Worm (Caenorhabditis elegans) whole organism, L3 larva: ENCODE measurements around the gene str-263.

Source experiments
- ama-1 ChIP-seq: fragments of 150-350 bp; optimal IDR thresholded peaks from 2 replicates; lab custom pipeline; 2018
- ceh-28 ChIP-seq: fragments of 150-350 bp; optimal IDR thresholded peaks from 2 replicates; lab custom pipeline; 2014; ENCODE audit warnings: missing biosample characterization, missing genetic modification reagents, missing genetic modification characterization
- elt-1 ChIP-seq: fragments of 150-350 bp; optimal IDR thresholded peaks from 2 replicates; lab custom pipeline; 2014; ENCODE audit warnings: missing biosample characterization, missing genetic modification characterization
- elt-2 ChIP-seq: sonication (generic microtip); optimal IDR thresholded peaks from 2 replicates; lab custom pipeline; 2016; ENCODE audit warnings: missing genetic modification reagents, mild to moderate bottlenecking, missing genetic modification characterization, missing compliant biosample characterization
- fkh-2 ChIP-seq: fragments of 150-350 bp; optimal IDR thresholded peaks from 2 replicates; lab custom pipeline; 2014; ENCODE audit warnings: missing biosample characterization, missing genetic modification reagents, missing genetic modification characterization
- hmg-11 ChIP-seq: sonication (generic microtip); optimal IDR thresholded peaks from 2 replicates; lab custom pipeline; 2016; ENCODE audit warnings: missing genetic modification characterization, missing compliant biosample characterization
- lin-15B ChIP-seq: fragments of 150-350 bp; optimal IDR thresholded peaks from 2 replicates; lab custom pipeline; 2014; ENCODE audit warnings: missing biosample characterization, missing genetic modification characterization
- nfya-1 ChIP-seq: sonication (generic microtip); optimal IDR thresholded peaks from 2 replicates; lab custom pipeline; 2017; ENCODE audit warnings: missing genetic modification characterization, mild to moderate bottlenecking, missing compliant biosample characterization, antibody characterized with exemption, moderate library complexity; ENCODE audit not compliant: insufficient read depth
- nhr-23 ChIP-seq: fragments of 150-350 bp; optimal IDR thresholded peaks from 2 replicates; lab custom pipeline; 2014; ENCODE audit warnings: missing biosample characterization, missing genetic modification reagents, missing genetic modification characterization
- nhr-25 ChIP-seq: sonication (generic microtip); optimal IDR thresholded peaks from 2 replicates; lab custom pipeline; 2017; ENCODE audit warnings: missing biosample characterization, missing genetic modification characterization
- nhr-43 ChIP-seq: sonication (generic microtip); optimal IDR thresholded peaks from 2 replicates; lab custom pipeline; 2016; ENCODE audit warnings: mild to moderate bottlenecking, missing genetic modification characterization, missing compliant biosample characterization; ENCODE audit not compliant: poor library complexity, severe bottlenecking
- pha-4 ChIP-seq: fragments of 150-350 bp; optimal IDR thresholded peaks from 2 replicates; lab custom pipeline; 2014; ENCODE audit warnings: missing biosample characterization, missing genetic modification reagents, missing genetic modification characterization
- sea-2 ChIP-seq: fragments of 150-350 bp; sonication (generic microtip); optimal IDR thresholded peaks from 4 replicates; lab custom pipeline; 2014; ENCODE audit warnings: missing biosample characterization, missing genetic modification reagents, missing genetic modification characterization
- tbx-2 ChIP-seq: sonication (generic microtip); optimal IDR thresholded peaks from 2 replicates; lab custom pipeline; 2016; ENCODE audit warnings: mild to moderate bottlenecking, missing genetic modification characterization, missing compliant biosample characterization
- ztf-11 ChIP-seq: fragments of 150-350 bp; optimal IDR thresholded peaks from 2 replicates; lab custom pipeline; 2014; ENCODE audit warnings: missing biosample characterization, missing genetic modification characterization

The str-263 gene

DNA sequence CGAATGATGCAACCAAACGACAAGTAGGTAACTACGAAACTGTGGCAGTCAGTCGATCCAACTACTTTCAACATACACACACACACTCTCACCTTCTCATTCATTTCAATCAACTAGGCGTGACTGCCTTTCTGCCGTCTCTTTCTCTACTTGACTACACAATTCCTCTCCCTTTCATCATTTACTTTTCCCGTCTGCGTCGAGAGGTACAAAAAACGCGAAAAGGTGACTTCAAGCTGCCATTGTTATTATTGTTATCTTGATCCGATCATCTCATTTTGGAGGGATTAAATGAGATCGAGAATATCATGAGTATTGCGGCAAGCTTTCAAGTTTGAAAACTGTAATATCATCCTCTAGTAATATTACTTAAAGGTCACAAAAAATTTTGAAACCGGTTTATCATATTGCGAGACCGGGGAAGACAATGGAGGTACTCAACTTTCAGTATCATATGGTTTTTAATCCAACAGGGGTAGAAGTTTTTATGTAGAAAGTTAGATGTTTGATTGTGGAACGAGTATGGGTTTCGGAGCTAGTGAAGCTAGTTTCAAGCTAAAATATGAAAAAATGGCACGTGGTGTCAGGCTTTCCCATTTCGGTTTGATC is 51.2 kb downstream of the str-263 start:
- TF ChIP-seq nfya-1 (tag; lab: Kevin White, UChicago) (peak; percentile 56), ceh-28 (tag; lab: Kevin White, UChicago) (no peak), nhr-25 (peak; percentile 85), tbx-2 (no peak), fkh-2 (tag; lab: Kevin White, UChicago) (no peak), elt-2 (tag; lab: Kevin White, UChicago) (peak; percentile 50), sea-2 (GFP tag; lab: Kevin White, UChicago) (no peak), ztf-11 (tag; lab: Kevin White, UChicago) (no peak), elt-1 (tag; lab: Kevin White, UChicago) (peak; percentile 94), lin-15B (tag; lab: Kevin White, UChicago) (no peak), pha-4 (tag; lab: Kevin White, UChicago) (peak; percentile 72), hmg-11 (tag; lab: Kevin White, UChicago) (peak; percentile 38), ama-1 (lab: Kevin White, UChicago) (peak; percentile 29), nhr-43 (peak; percentile 1), nhr-23 (tag; lab: Kevin White, UChicago) (peak; percentile 17)
- TF ChIP-seq, all 47 proteins: peak for 9
